Worm (Caenorhabditis elegans) whole organism, L4 larva: ENCODE measurements around the gene unc-78.

Source experiments
- lim-7 ChIP-seq: fragments of 200-800 bp; sonication (Bioruptor generic); IDR thresholded peaks from 2 replicates; pipeline ENCODE4 v1.3.6; 2022; ENCODE audit warnings: missing genetic modification characterization, missing compliant biosample characterization
- mdl-1 ChIP-seq, 2 experiments: fragments of 150-350 bp in 1 of 2; sonication (generic microtip) in 1 of 2; optimal IDR thresholded peaks; 2 replicates each; lab custom pipeline; 2014 to 2017; ENCODE audit warnings: missing biosample characterization in 2 of 2, missing genetic modification characterization in 2 of 2
- tag-97 ChIP-seq: fragments of 200-800 bp; sonication (Bioruptor generic); IDR thresholded peaks from 2 replicates; pipeline ENCODE4 v1.3.6; 2022; ENCODE audit warnings: missing genetic modification characterization, missing compliant biosample characterization
- unc-130 ChIP-seq: sonication (generic microtip); optimal IDR thresholded peaks from 2 replicates; lab custom pipeline; 2016; ENCODE audit warnings: missing genetic modification reagents, missing genetic modification characterization, missing compliant biosample characterization

DNA sequence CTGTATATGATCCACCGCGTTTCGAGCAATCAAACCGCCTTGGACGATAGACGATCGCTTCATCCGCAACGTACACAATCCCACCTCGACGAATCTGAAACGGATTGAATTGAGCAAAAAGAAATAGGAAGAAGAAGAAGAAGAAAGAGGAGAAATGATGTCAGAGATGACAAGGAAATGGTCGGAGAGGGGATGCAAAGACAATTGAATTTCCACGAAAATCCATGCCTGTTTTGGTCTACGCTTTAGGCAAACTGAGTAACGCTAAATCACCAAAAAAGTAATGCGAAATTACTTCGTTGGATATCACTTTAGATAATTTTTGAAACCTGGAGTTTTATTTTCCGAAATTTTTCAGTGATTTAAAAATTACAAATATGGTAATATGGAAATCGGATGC is 17.7 kb upstream of the unc-78 start:
- no peak for TF ChIP-seq mdl-1 (tag; optimal IDR thresholded peaks at IDR 0.05; lab: Kevin White, UChicago)
- no peak for TF ChIP-seq unc-130
- no peak for TF ChIP-seq tag-97 (GFP tag; lab: Robert Waterston, UW)
- TF ChIP-seq lim-7 (GFP tag; lab: Robert Waterston, UW): no peak
